Worm (Caenorhabditis elegans) whole organism, late embryonic: ENCODE data around the gene F13A2.2.

Experiments
- C08G9.2 ChIP-seq: sonication (generic microtip); optimal IDR thresholded peaks from 2 replicates; lab custom pipeline; 2016; ENCODE audit warnings: mild to moderate bottlenecking, missing genetic modification characterization, moderate library complexity, missing compliant biosample characterization
- C38D4.7 ChIP-seq: fragments of 200-800 bp; sonication (Bioruptor generic); optimal IDR thresholded peaks from 2 replicates; lab custom pipeline; 2018; ENCODE audit warnings: mild to moderate bottlenecking, missing genetic modification characterization, moderate library complexity, missing compliant biosample characterization
- F13H6.1 ChIP-seq: sonication (generic microtip); optimal IDR thresholded peaks from 2 replicates; lab custom pipeline; 2016; ENCODE audit warnings: missing genetic modification characterization, missing compliant biosample characterization
- K02D7.2 ChIP-seq: sonication (generic microtip); optimal IDR thresholded peaks from 2 replicates; lab custom pipeline; 2017; ENCODE audit warnings: mild to moderate bottlenecking, missing genetic modification characterization, missing compliant biosample characterization
- K09A11.1 ChIP-seq: sonication (generic microtip); optimal IDR thresholded peaks from 2 replicates; lab custom pipeline; 2017; ENCODE audit warnings: antibody characterized with exemption, mild to moderate bottlenecking, missing genetic modification characterization, missing compliant biosample characterization; ENCODE audit not compliant: insufficient read depth
- Y22D7AL.16 ChIP-seq: sonication (generic microtip); optimal IDR thresholded peaks from 2 replicates; lab custom pipeline; 2016; ENCODE audit warnings: missing genetic modification characterization, missing compliant biosample characterization
- ahr-1 ChIP-seq: sonication (generic microtip); optimal IDR thresholded peaks from 2 replicates; lab custom pipeline; 2016; ENCODE audit warnings: missing genetic modification characterization, missing compliant biosample characterization
- ama-1 ChIP-seq: fragments of 150-350 bp; optimal IDR thresholded peaks from 2 replicates; lab custom pipeline; 2014
- ceh-14 ChIP-seq: sonication (generic microtip); optimal IDR thresholded peaks from 2 replicates; lab custom pipeline; 2016; ENCODE audit warnings: missing genotype, missing genetic modification characterization, missing compliant biosample characterization
- ceh-19 ChIP-seq: fragments of 200-800 bp; sonication (Bioruptor generic); optimal IDR thresholded peaks from 2 replicates; lab custom pipeline; 2018; ENCODE audit warnings: mild to moderate bottlenecking, missing genetic modification characterization, missing compliant biosample characterization
- ceh-2 ChIP-seq: sonication (generic microtip); optimal IDR thresholded peaks from 2 replicates; lab custom pipeline; 2016; ENCODE audit warnings: missing genotype, missing genetic modification characterization, missing compliant biosample characterization
- ceh-24 ChIP-seq: sonication (generic microtip); optimal IDR thresholded peaks from 2 replicates; lab custom pipeline; 2016; ENCODE audit warnings: mild to moderate bottlenecking, missing genetic modification characterization, missing compliant biosample characterization
- ceh-30 ChIP-seq: fragments of 150-350 bp; optimal IDR thresholded peaks from 2 replicates; lab custom pipeline; 2014; ENCODE audit warnings: missing biosample characterization, missing genetic modification characterization
- ceh-31 ChIP-seq: sonication (generic microtip); optimal IDR thresholded peaks from 2 replicates; lab custom pipeline; 2016; ENCODE audit warnings: missing genetic modification characterization, missing compliant biosample characterization
- ceh-48 ChIP-seq: sonication (generic microtip); optimal IDR thresholded peaks from 2 replicates; lab custom pipeline; 2016; ENCODE audit warnings: missing genetic modification characterization, inconsistent platforms, missing compliant biosample characterization
- ceh-6 ChIP-seq: fragments of 200-800 bp; sonication (Bioruptor generic); optimal IDR thresholded peaks from 2 replicates; lab custom pipeline; 2018; ENCODE audit warnings: mild to moderate bottlenecking, missing genetic modification characterization, missing compliant biosample characterization
- dve-1 ChIP-seq: sonication (generic microtip); optimal IDR thresholded peaks from 2 replicates; lab custom pipeline; 2017; ENCODE audit warnings: antibody characterized with exemption, mild to moderate bottlenecking, missing genetic modification characterization, missing compliant biosample characterization
- fkh-10 ChIP-seq: fragments of 150-350 bp; optimal IDR thresholded peaks from 2 replicates; lab custom pipeline; 2014; ENCODE audit warnings: missing biosample characterization, missing genetic modification reagents, missing genetic modification characterization
- hlh-15 ChIP-seq: sonication (generic microtip); optimal IDR thresholded peaks from 2 replicates; lab custom pipeline; 2016; ENCODE audit warnings: missing genetic modification characterization, missing compliant biosample characterization
- hlh-30 ChIP-seq: sonication (generic microtip); optimal IDR thresholded peaks from 2 replicates; lab custom pipeline; 2017; ENCODE audit warnings: antibody characterized with exemption, missing genetic modification characterization, missing compliant biosample characterization; ENCODE audit not compliant: insufficient read depth
- hlh-6 ChIP-seq: sonication (generic microtip); optimal IDR thresholded peaks from 2 replicates; lab custom pipeline; 2016; ENCODE audit warnings: missing genotype, missing genetic modification characterization, missing compliant biosample characterization
- lin-11 ChIP-seq: fragments of 200-800 bp; sonication (Bioruptor generic); optimal IDR thresholded peaks from 2 replicates; lab custom pipeline; 2018; ENCODE audit warnings: mild to moderate bottlenecking, missing genetic modification characterization, missing compliant biosample characterization
- mec-3 ChIP-seq: sonication (generic microtip); optimal IDR thresholded peaks from 2 replicates; lab custom pipeline; 2016; ENCODE audit warnings: borderline replicate concordance, missing genetic modification characterization, missing compliant biosample characterization
- nfya-1 ChIP-seq: sonication (generic microtip); optimal IDR thresholded peaks from 2 replicates; lab custom pipeline; 2017; ENCODE audit warnings: missing genetic modification characterization, mild to moderate bottlenecking, missing compliant biosample characterization, antibody characterized with exemption, moderate library complexity
- nhr-11 ChIP-seq: fragments of 150-350 bp; optimal IDR thresholded peaks from 2 replicates; lab custom pipeline; 2014; ENCODE audit warnings: missing biosample characterization, missing genetic modification characterization
- nhr-232 ChIP-seq: sonication (generic microtip); optimal IDR thresholded peaks from 2 replicates; lab custom pipeline; 2016; ENCODE audit warnings: missing genetic modification characterization, missing compliant biosample characterization
- npax-4 ChIP-seq: sonication (generic microtip); optimal IDR thresholded peaks from 2 replicates; lab custom pipeline; 2016; ENCODE audit warnings: missing genetic modification characterization, missing compliant biosample characterization
- odd-2 ChIP-seq: sonication (generic microtip); optimal IDR thresholded peaks from 2 replicates; lab custom pipeline; 2017; ENCODE audit warnings: antibody characterized with exemption, mild to moderate bottlenecking, missing genetic modification characterization, missing compliant biosample characterization
- pha-2 ChIP-seq: sonication (generic microtip); optimal IDR thresholded peaks from 2 replicates; lab custom pipeline; 2017; ENCODE audit warnings: mild to moderate bottlenecking, missing genetic modification characterization, missing compliant biosample characterization
- pqm-1 ChIP-seq: sonication (generic microtip); optimal IDR thresholded peaks from 2 replicates; lab custom pipeline; 2016; ENCODE audit warnings: missing genetic modification characterization, missing compliant biosample characterization
- pros-1 ChIP-seq: fragments of 150-350 bp; optimal IDR thresholded peaks from 2 replicates; lab custom pipeline; 2014; ENCODE audit warnings: missing biosample characterization, missing genetic modification reagents, missing genetic modification characterization
- ref-2 ChIP-seq: sonication (generic microtip); optimal IDR thresholded peaks from 2 replicates; lab custom pipeline; 2016; ENCODE audit warnings: missing genetic modification characterization, missing compliant biosample characterization
- sdc-2 ChIP-seq: sonication (generic microtip); optimal IDR thresholded peaks from 2 replicates; lab custom pipeline; 2016; ENCODE audit warnings: missing genotype, missing genetic modification characterization, missing compliant biosample characterization
- sox-2 ChIP-seq: fragments of 200-800 bp; sonication (Bioruptor generic); IDR thresholded peaks from 2 replicates; pipeline ENCODE4 v1.3.6; 2022; ENCODE audit warnings: missing genetic modification reagents, missing genetic modification characterization, missing compliant biosample characterization
- tbx-2 ChIP-seq: sonication (generic microtip); optimal IDR thresholded peaks from 2 replicates; lab custom pipeline; 2016; ENCODE audit warnings: missing genetic modification characterization, missing compliant biosample characterization
- unc-3 ChIP-seq, 2 experiments: fragments of 200-800 bp in 1 of 2; sonication (Bioruptor generic) in 1 of 2; sonication (generic microtip) in 1 of 2; conservative IDR thresholded peaks in 1 of 2; optimal IDR thresholded peaks in 1 of 2; 2 replicates each; pipeline versions ENCODE4 v1.3.6 to Lab custom; 2016 to 2022; ENCODE audit warnings: missing compliant biosample characterization in 2 of 2, missing genetic modification characterization in 2 of 2, missing genetic modification reagents in 1 of 2
- unc-42 ChIP-seq: sonication (generic microtip); optimal IDR thresholded peaks from 2 replicates; lab custom pipeline; 2016; ENCODE audit warnings: missing genotype, missing genetic modification characterization, missing compliant biosample characterization

The F13A2.2 gene

DNA sequence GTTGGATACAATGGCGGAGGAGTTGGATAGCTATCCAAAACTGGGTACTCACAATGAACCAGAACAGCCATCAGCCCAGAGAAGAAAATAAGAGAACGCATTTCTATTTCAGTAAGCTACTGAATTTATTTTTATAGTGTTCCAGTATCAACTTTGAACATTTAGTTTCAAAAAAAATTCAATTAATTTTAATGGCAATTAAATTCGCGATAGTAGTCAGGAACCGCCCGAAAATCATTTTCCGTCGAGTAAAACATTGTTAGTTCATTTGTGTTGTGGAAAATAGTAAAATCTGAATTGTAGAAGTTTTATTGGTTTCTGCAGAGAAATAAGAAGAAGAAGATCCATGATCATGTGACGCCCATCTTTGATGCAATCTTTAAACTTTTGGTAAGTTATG, 33.7 kb upstream of the F13A2.2 start, which contains the start of gene Y47D7A.6:
Y47D7A.6 (minus strand) TSS at position 101 of the 400 bp plus-strand sequence.
- TF ChIP-seq ceh-31 (tag; lab: Kevin White, UChicago) (no peak), fkh-10 (GFP tag; lab: Kevin White, UChicago) (no peak), pha-2 (tag; lab: Kevin White, UChicago) (no peak), hlh-15 (tag; lab: Kevin White, UChicago) (no peak), ceh-48 (tag; lab: Kevin White, UChicago) (no peak), npax-4 (tag; lab: Kevin White, UChicago) (no peak), ceh-6 (GFP tag; lab: Kevin White, UChicago) (no peak), nhr-11 (tag; lab: Kevin White, UChicago) (no peak), Y22D7AL.16 (no peak), K02D7.2 (no peak), odd-2 (tag; lab: Kevin White, UChicago) (no peak), ceh-19 (GFP tag; lab: Kevin White, UChicago) (no peak), nhr-232 (tag; lab: Kevin White, UChicago) (no peak), unc-3 (GFP tag; conservative IDR thresholded peaks at IDR 0.05; lab: Robert Waterston, UW) (no peak), unc-3 (tag; optimal IDR thresholded peaks at IDR 0.05; lab: Kevin White, UChicago) (no peak)
- TF ChIP-seq, all 69 proteins: peak for 0

DNA sequence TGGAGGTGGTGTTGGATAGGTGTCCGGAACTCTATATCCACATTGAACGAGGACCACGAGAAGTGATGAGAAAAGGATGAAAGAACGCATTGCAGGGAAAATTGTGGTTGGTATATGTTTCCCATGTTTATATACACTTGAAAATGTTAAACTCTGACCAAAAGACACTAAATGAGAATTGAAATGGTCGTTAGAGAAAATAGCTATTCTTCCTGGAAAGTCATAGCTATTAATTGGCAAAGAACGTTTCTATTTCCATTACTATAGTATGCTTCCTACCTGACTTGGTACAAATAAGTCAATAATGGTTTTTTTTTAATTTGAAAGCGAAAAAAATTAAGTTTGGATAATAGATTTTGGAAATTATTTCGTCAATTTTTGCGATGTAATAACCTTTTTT, 32.3 kb upstream of the F13A2.2 start, which contains the start of gene Y47D7A.18:
Y47D7A.18 (minus strand) TSS at position 101 of the 400 bp plus-strand sequence.
- no peak for TF ChIP-seq lin-11 (tag; lab: Kevin White, UChicago)
- TF ChIP-seq, all 69 proteins: peak for 0

DNA sequence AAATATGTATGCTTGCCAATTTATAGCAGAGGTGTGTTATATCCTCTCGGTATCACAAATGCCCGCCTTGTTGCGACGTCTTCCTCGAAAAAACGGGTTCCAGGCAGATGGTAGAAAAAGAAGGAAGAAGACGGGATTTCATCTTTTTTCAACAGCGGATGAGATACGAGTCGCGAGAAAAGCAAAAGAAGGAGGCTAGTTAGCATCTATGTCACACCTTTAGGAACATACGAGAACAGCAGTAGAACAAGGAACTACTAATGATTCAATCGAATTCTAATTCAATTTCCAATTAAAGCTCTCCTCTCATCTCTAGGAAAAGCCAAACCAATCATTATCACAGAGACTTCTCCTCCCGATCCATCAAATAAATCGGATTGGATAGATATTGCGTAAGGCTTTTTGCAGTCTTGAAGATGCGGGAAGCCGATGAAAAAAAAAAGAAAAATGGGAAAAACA, 30.3 kb upstream of the F13A2.2 start, which contains the start of gene grl-5:
grl-5 (minus strand) TSS at position 51 of the 459 bp plus-strand sequence.
- TF ChIP-seq pqm-1 (tag; lab: Kevin White, UChicago) (no peak), ahr-1 (tag; lab: Kevin White, UChicago) (no peak), pros-1 (no peak), ceh-14 (no peak), hlh-30 (no peak), unc-42 (tag; lab: Kevin White, UChicago) (no peak)

DNA sequence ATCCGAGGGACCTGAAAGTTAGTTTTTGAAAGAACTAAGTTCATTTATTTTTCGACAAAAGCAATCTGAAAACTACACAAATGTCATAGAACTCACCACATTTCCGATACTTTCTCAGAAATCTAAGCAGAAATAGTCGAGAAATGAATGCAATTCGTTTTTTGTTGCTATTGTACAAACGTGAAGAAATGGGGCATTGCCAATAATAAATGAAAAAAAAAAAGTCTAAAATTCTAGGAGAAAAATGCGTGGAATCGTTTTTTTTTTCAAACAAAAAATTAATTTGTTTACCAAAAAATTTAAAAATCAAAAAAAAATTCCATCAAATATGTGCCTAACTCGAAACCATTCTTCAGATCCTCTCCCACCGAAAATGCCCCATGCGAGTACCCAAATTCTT, 27.3 kb upstream of the F13A2.2 start, which contains the start of gene Y47D7A.17:
Y47D7A.17 (minus strand) TSS at position 101 of the 400 bp plus-strand sequence.
- TF ChIP-seq C08G9.2 (tag; lab: Kevin White, UChicago) (no peak), ceh-48 (tag; lab: Kevin White, UChicago) (no peak), ceh-30 (tag; lab: Kevin White, UChicago) (no peak), ceh-2 (tag; lab: Kevin White, UChicago) (no peak), hlh-30 (no peak), dve-1 (tag; lab: Kevin White, UChicago) (no peak), ref-2 (tag; lab: Kevin White, UChicago) (no peak), pros-1 (no peak)

DNA sequence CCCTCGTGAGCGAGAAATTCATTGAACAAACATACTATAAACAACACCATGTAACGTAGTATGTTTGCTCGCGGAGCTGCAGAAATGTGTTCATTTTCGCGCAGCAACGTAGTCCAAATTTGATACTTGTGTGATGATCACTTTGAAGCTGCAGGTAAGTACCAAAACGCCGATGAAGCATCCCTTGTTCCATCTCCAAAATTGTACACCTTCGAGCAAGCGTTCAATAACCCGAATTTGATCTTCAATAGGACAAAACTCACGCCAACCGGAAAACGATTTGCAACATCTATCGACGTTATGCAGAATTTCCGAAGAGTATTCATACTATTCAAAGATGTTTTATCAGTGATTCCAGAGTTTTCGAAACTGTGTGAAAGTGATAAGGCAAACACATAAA, 26.3 kb upstream of the F13A2.2 start, which contains the start of gene Y47D7A.3:
Y47D7A.3 (plus strand) TSS at position 301 of the 400 bp plus-strand sequence.
- TF ChIP-seq fkh-10 (GFP tag; lab: Kevin White, UChicago) (no peak), pros-1 (no peak), ceh-24 (tag; lab: Kevin White, UChicago) (no peak), nfya-1 (tag; lab: Kevin White, UChicago) (no peak), sdc-2 (tag; lab: Kevin White, UChicago) (no peak), F13H6.1 (tag; lab: Kevin White, UChicago) (no peak), hlh-15 (tag; lab: Kevin White, UChicago) (no peak), hlh-6 (tag; lab: Kevin White, UChicago) (no peak), sox-2 (GFP tag; lab: Robert Waterston, UW) (no peak), ceh-19 (GFP tag; lab: Kevin White, UChicago) (no peak), pha-2 (tag; lab: Kevin White, UChicago) (no peak), tbx-2 (no peak), K09A11.1 (tag; lab: Kevin White, UChicago) (no peak), C38D4.7 (GFP tag; lab: Kevin White, UChicago) (no peak), ahr-1 (tag; lab: Kevin White, UChicago) (no peak), ceh-2 (tag; lab: Kevin White, UChicago) (no peak), ceh-31 (tag; lab: Kevin White, UChicago) (no peak), mec-3 (tag; lab: Kevin White, UChicago) (no peak), ama-1 (lab: Kevin White, UChicago) (no peak), ref-2 (tag; lab: Kevin White, UChicago) (no peak)
- TF ChIP-seq, all 69 proteins: peak for 0
